Worm (Caenorhabditis elegans) whole organism, L2 larva: Measurements from ENCODE around the gene W07A12.4.
A peak's percentile ranks its signal among the peaks of the same experiment; 100 is the strongest.

Experiments
- C34F6.9 ChIP-seq: fragments of 150-350 bp; optimal IDR thresholded peaks from 2 replicates; lab custom pipeline; 2014; ENCODE audit warnings: missing biosample characterization, missing genetic modification characterization
- F13H6.1 ChIP-seq: sonication (generic microtip); optimal IDR thresholded peaks from 2 replicates; lab custom pipeline; 2016; ENCODE audit warnings: missing genetic modification characterization, missing compliant biosample characterization
- Y55F3AM.14 ChIP-seq: fragments of 200-800 bp; sonication (Bioruptor generic); optimal IDR thresholded peaks from 2 replicates; lab custom pipeline; 2018; ENCODE audit warnings: mild to moderate bottlenecking, missing genetic modification characterization, missing compliant biosample characterization
- ZK546.5 ChIP-seq: sonication (generic microtip); optimal IDR thresholded peaks from 2 replicates; lab custom pipeline; 2017; ENCODE audit warnings: missing biosample characterization, missing genetic modification characterization
- alr-1 ChIP-seq: fragments of 150-350 bp; optimal IDR thresholded peaks from 2 replicates; lab custom pipeline; 2014; ENCODE audit warnings: missing biosample characterization, missing genetic modification characterization
- aly-2 ChIP-seq: fragments of 150-350 bp; optimal IDR thresholded peaks from 2 replicates; lab custom pipeline; 2014; ENCODE audit warnings: missing biosample characterization, missing genetic modification characterization
- ama-1 ChIP-seq: fragments of 150-350 bp; optimal IDR thresholded peaks from 2 replicates; lab custom pipeline; 2018; ENCODE audit warnings: inconsistent platforms
- blmp-1 ChIP-seq: sonication (generic microtip); optimal IDR thresholded peaks from 2 replicates; lab custom pipeline; 2017; ENCODE audit warnings: missing genetic modification characterization, mild to moderate bottlenecking, missing compliant biosample characterization, antibody characterized with exemption, moderate library complexity; ENCODE audit not compliant: insufficient read depth
- ceh-16 ChIP-seq: fragments of 150-350 bp; optimal IDR thresholded peaks from 2 replicates; lab custom pipeline; 2014; ENCODE audit warnings: missing biosample characterization, missing genetic modification characterization
- ceh-82 ChIP-seq: fragments of 150-350 bp; optimal IDR thresholded peaks from 2 replicates; lab custom pipeline; 2014; ENCODE audit warnings: missing biosample characterization, missing genetic modification characterization
- crh-2 ChIP-seq: sonication (generic microtip); optimal IDR thresholded peaks from 2 replicates; lab custom pipeline; 2017; ENCODE audit warnings: missing biosample characterization, missing genetic modification characterization
- dmd-4 ChIP-seq: sonication (generic microtip); optimal IDR thresholded peaks from 2 replicates; lab custom pipeline; 2017; ENCODE audit warnings: missing biosample characterization, missing genetic modification characterization
- egl-27 ChIP-seq: sonication (generic microtip); optimal IDR thresholded peaks from 3 replicates; lab custom pipeline; 2017; ENCODE audit warnings: missing biosample characterization, missing genetic modification reagents, missing genetic modification characterization
- elt-1 ChIP-seq: fragments of 150-350 bp; optimal IDR thresholded peaks from 2 replicates; lab custom pipeline; 2014; ENCODE audit warnings: missing biosample characterization, missing genetic modification characterization
- fos-1 ChIP-seq: fragments of 150-350 bp; optimal IDR thresholded peaks from 2 replicates; lab custom pipeline; 2014; ENCODE audit warnings: missing biosample characterization, missing genetic modification characterization
- gmeb-1 ChIP-seq: fragments of 150-350 bp; optimal IDR thresholded peaks from 2 replicates; lab custom pipeline; 2014; ENCODE audit warnings: missing biosample characterization, missing genetic modification characterization
- lin-11 ChIP-seq: fragments of 150-350 bp; sonication (generic microtip); optimal IDR thresholded peaks from 2 replicates; lab custom pipeline; 2014; ENCODE audit warnings: missing biosample characterization, missing genetic modification characterization, inconsistent platforms, mixed read lengths
- lin-13 ChIP-seq: fragments of 150-350 bp; optimal IDR thresholded peaks from 2 replicates; lab custom pipeline; 2014; ENCODE audit warnings: missing biosample characterization, missing genetic modification reagents, missing genetic modification characterization
- lin-39 ChIP-seq: fragments of 150-350 bp; optimal IDR thresholded peaks from 2 replicates; lab custom pipeline; 2014; ENCODE audit warnings: missing biosample characterization, missing genetic modification reagents, missing genetic modification characterization
- lsy-2 ChIP-seq, 2 experiments: fragments of 150-350 bp in 1 of 2; sonication (generic microtip) in 1 of 2; optimal IDR thresholded peaks; 2 replicates each; lab custom pipeline; 2014 to 2017; ENCODE audit warnings: missing biosample characterization in 2 of 2, missing genetic modification characterization in 2 of 2
- mab-5 ChIP-seq: fragments of 150-350 bp; optimal IDR thresholded peaks from 2 replicates; lab custom pipeline; 2014; ENCODE audit warnings: missing biosample characterization, missing genetic modification characterization
- nhr-10 ChIP-seq: sonication (generic microtip); optimal IDR thresholded peaks from 2 replicates; lab custom pipeline; 2017; ENCODE audit warnings: missing biosample characterization, missing genetic modification characterization
- nhr-11 ChIP-seq: fragments of 150-350 bp; optimal IDR thresholded peaks from 2 replicates; lab custom pipeline; 2014; ENCODE audit warnings: missing biosample characterization, missing genetic modification characterization
- nhr-12 ChIP-seq: fragments of 150-350 bp; optimal IDR thresholded peaks from 2 replicates; lab custom pipeline; 2014; ENCODE audit warnings: missing biosample characterization, missing genetic modification characterization
- nhr-129 ChIP-seq: fragments of 150-350 bp; optimal IDR thresholded peaks from 2 replicates; lab custom pipeline; 2014; ENCODE audit warnings: missing biosample characterization, missing genetic modification characterization
- nhr-21 ChIP-seq: fragments of 150-350 bp; optimal IDR thresholded peaks from 2 replicates; lab custom pipeline; 2014; ENCODE audit warnings: missing biosample characterization, missing genetic modification characterization
- nhr-237 ChIP-seq: fragments of 150-350 bp; optimal IDR thresholded peaks from 2 replicates; lab custom pipeline; 2014; ENCODE audit warnings: missing biosample characterization, missing genetic modification characterization
- nhr-25 ChIP-seq: fragments of 150-350 bp; sonication (generic microtip); optimal IDR thresholded peaks from 3 replicates; lab custom pipeline; 2014; ENCODE audit warnings: missing biosample characterization, missing genetic modification characterization
- nhr-6 ChIP-seq: fragments of 150-350 bp; optimal IDR thresholded peaks from 2 replicates; lab custom pipeline; 2014; ENCODE audit warnings: missing biosample characterization, missing genetic modification characterization
- nhr-77 ChIP-seq: fragments of 150-350 bp; optimal IDR thresholded peaks from 2 replicates; lab custom pipeline; 2014; ENCODE audit warnings: missing biosample characterization, missing genetic modification characterization
- skn-1 ChIP-seq: sonication (generic microtip); optimal IDR thresholded peaks from 2 replicates; lab custom pipeline; 2017; ENCODE audit warnings: missing biosample characterization, missing genetic modification characterization
- sma-3 ChIP-seq: sonication (generic microtip); optimal IDR thresholded peaks from 2 replicates; lab custom pipeline; 2016; ENCODE audit warnings: missing genetic modification reagents, missing genetic modification characterization, missing compliant biosample characterization
- sma-9 ChIP-seq, 2 experiments: fragments of 150-350 bp in 1 of 2; sonication (generic microtip) in 1 of 2; optimal IDR thresholded peaks; 2 replicates each; lab custom pipeline; 2014 to 2016; ENCODE audit warnings: missing genetic modification characterization in 2 of 2, mild to moderate bottlenecking in 1 of 2, missing biosample characterization in 1 of 2, missing compliant biosample characterization in 1 of 2, missing genetic modification reagents in 1 of 2, moderate library complexity in 1 of 2
- snpc-4 ChIP-seq: fragments of 150-350 bp; optimal IDR thresholded peaks from 2 replicates; lab custom pipeline; 2014; ENCODE audit warnings: missing biosample characterization, missing genetic modification characterization
- unc-39 ChIP-seq: fragments of 150-350 bp; optimal IDR thresholded peaks from 2 replicates; lab custom pipeline; 2014; ENCODE audit warnings: missing biosample characterization, missing genetic modification characterization
- unc-55 ChIP-seq: fragments of 150-350 bp; sonication (generic microtip); optimal IDR thresholded peaks from 3 replicates; lab custom pipeline; 2014; ENCODE audit warnings: missing biosample characterization, missing genetic modification reagents, missing genetic modification characterization
- unc-62 ChIP-seq: fragments of 150-350 bp; optimal IDR thresholded peaks from 2 replicates; lab custom pipeline; 2014; ENCODE audit warnings: missing biosample characterization, missing genetic modification reagents, missing genetic modification characterization
- ztf-1 ChIP-seq: fragments of 200-800 bp; sonication (Bioruptor generic); conservative IDR thresholded peaks from 2 replicates; pipeline ENCODE4 v1.3.6; 2022; ENCODE audit warnings: missing genetic modification characterization, missing compliant biosample characterization
- ztf-4 ChIP-seq: fragments of 150-350 bp; optimal IDR thresholded peaks from 2 replicates; lab custom pipeline; 2014; ENCODE audit warnings: missing biosample characterization, missing genetic modification characterization

W07A12.4 gene

DNA sequence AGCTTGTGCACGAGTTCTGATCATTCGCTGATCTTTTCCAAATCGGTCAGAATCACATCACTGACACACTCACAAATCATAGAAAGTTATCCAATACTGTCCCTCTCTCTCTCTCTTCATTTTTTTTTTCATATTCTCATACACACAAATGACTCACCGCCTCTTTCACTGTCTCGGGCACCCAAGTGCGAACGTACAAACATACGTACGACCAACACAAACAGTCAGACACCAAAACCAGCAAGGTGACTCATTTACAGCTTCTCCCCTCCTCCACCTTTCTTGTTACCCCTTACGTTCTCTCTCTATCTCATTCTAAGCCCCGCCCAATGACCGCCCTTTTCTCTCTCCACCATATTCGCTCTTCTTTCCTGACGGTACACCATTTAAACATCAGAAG is 19.1 kb upstream of the W07A12.4 start:
- TF ChIP-seq skn-1 (tag; lab: Kevin White, UChicago), result no peak
- TF ChIP-seq blmp-1 (tag; lab: Kevin White, UChicago), result peak; percentile 16
- peak; percentile 96 for TF ChIP-seq fos-1

DNA sequence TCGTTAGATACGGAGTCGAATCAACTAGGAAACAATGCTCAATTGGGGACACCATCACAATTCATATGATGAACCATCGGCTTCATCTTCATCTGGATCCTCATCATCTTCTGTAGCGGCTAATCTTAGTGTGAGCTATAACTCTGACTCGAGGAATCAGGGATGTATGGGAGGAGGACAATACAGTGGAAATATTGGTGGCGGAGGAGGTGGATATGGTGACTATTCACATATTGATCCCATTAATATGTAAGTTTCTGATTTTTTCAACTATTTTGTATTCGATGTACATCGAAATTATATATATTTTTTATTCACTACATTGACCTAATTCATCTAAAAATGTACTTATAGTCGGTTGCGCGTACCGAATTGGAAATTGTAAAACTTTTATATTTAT is 18.7 kb upstream of the W07A12.4 start:
- TF ChIP-seq ama-1 (lab: Kevin White, UChicago), result peak; percentile 70
- no peak for TF ChIP-seq lin-13 (GFP tag; lab: Kevin White, UChicago)

DNA sequence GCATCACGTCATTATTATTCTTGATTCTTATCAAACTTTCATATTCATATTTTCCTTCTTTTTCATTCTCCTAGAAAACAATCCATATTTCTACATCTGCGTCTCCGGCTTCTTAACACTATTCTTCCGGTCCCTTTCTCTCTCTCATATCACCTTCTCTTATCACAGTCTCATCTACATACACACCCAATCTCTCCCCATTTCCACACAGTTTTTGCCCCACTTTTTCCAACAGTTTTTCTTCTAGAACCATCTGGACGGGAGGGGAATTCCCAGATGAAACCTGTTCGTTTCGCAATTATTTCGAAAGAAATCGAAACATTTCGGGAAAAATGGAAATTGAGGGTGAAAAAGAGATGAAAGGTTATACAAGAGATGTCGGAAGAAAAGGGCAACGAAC is 17.9 kb upstream of the W07A12.4 start:
- TF ChIP-seq nhr-129 (tag; lab: Kevin White, UChicago) (peak; percentile 40), lin-39 (tag; lab: Kevin White, UChicago) (no peak), nhr-77 (no peak), fos-1 (peak; percentile 93), sma-3 (GFP tag; lab: Kevin White, UChicago) (peak; percentile 49), ama-1 (lab: Kevin White, UChicago) (peak; percentile 61), lin-11 (tag; lab: Kevin White, UChicago) (no peak), dmd-4 (tag; lab: Kevin White, UChicago) (no peak), F13H6.1 (no peak), ceh-82 (tag; lab: Kevin White, UChicago) (no peak), lsy-2 (tag; optimal IDR thresholded peaks at IDR 0.05; lab: Kevin White, UChicago) (peak in 1 of 2 experiments; percentile 47), aly-2 (no peak), nhr-25 (peak; percentile 62), ztf-4 (tag; lab: Kevin White, UChicago) (no peak), alr-1 (tag; lab: Kevin White, UChicago) (no peak), crh-2 (tag; lab: Kevin White, UChicago) (peak; percentile 69), nhr-21 (tag; lab: Kevin White, UChicago) (peak; percentile 83), elt-1 (tag; lab: Kevin White, UChicago) (no peak), nhr-12 (tag; lab: Kevin White, UChicago) (no peak), skn-1 (tag; lab: Kevin White, UChicago) (no peak), ZK546.5 (tag; lab: Kevin White, UChicago) (no peak), snpc-4 (tag; lab: Kevin White, UChicago) (no peak), nhr-11 (no peak), unc-55 (no peak), unc-62 (GFP tag; lab: Kevin White, UChicago) (no peak), gmeb-1 (tag; lab: Kevin White, UChicago) (peak; percentile 49), egl-27 (tag; lab: Kevin White, UChicago) (peak; percentile 63), ztf-1 (GFP tag; lab: Robert Waterston, UW) (no peak), C34F6.9 (tag; lab: Kevin White, UChicago) (peak; percentile 72), nhr-237 (no peak), nhr-10 (no peak), nhr-6 (tag; lab: Kevin White, UChicago) (no peak), sma-9 (GFP tag; optimal IDR thresholded peaks at IDR 0.05; lab: Kevin White, UChicago) (peak; percentile 42), sma-9 (tag; optimal IDR thresholded peaks at IDR 0.05; lab: Kevin White, UChicago) (no peak)

DNA sequence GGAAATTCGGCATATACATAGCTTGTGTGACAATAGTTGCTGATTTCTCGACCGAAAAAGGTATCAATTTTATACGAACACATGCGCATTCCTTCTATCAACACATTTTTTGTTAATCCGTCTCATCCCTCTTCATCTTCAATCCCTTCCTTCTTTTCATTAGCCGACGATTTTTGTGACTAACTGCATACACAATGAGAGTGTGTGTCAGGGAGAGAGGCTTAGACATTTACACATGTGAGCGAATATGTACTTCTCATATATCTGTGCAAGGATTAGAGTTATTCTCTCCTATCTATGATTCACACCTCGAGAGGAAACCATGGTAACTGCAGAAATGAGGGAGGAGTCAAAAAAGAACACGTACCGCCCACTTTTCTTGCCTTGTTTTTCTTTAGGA is 15.7 kb upstream of the W07A12.4 start:
- TF ChIP-seq ama-1 (lab: Kevin White, UChicago) (no peak), fos-1 (peak; percentile 27), ceh-82 (tag; lab: Kevin White, UChicago) (no peak), nhr-77 (no peak)

DNA sequence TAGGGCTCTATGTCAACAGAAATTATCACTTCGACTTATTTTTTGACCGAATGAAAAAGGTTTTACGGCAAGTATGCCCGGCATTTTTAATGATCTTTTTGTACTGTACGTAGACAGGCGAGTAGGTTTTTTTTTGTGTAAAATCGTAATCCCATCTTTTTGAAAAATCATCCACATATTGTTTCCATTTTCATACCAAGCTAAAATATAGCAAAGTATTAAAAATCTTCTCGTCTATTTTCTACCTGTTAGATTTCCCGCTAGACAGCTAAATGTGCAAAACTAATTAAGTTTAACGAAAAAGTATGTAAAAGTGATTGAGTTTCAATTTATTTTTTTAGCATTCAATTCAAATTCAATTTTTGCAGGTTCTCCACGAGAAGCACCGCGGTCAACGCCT is 14.7 kb upstream of the W07A12.4 start, which contains the start of gene C16D2.1:
C16D2.1 (plus strand) TSS at position 301 of the 400 bp plus-strand sequence.
- TF ChIP-seq ZK546.5 (tag; lab: Kevin White, UChicago) (no peak), lsy-2 (tag; optimal IDR thresholded peaks at IDR 0.05; lab: Kevin White, UChicago) (no peak), blmp-1 (tag; lab: Kevin White, UChicago) (no peak), F13H6.1 (no peak), nhr-11 (no peak), dmd-4 (tag; lab: Kevin White, UChicago) (no peak), unc-39 (tag; lab: Kevin White, UChicago) (no peak), lin-11 (tag; lab: Kevin White, UChicago) (no peak), ceh-82 (tag; lab: Kevin White, UChicago) (no peak), Y55F3AM.14 (GFP tag; lab: Kevin White, UChicago) (no peak), ceh-16 (tag; lab: Kevin White, UChicago) (no peak), lin-13 (GFP tag; lab: Kevin White, UChicago) (no peak), sma-3 (GFP tag; lab: Kevin White, UChicago) (no peak), mab-5 (tag; lab: Kevin White, UChicago) (no peak), unc-62 (GFP tag; lab: Kevin White, UChicago) (no peak)
